Worm (Caenorhabditis elegans) whole organism, L4 larva: Measurements from ENCODE around the gene T19C3.3.

ENCODE experiments used
- F49E8.2 ChIP-seq: sonication (generic microtip); optimal IDR thresholded peaks from 2 replicates; lab custom pipeline; 2016; ENCODE audit warnings: missing compliant biosample characterization, mild to moderate bottlenecking, missing genetic modification characterization, borderline replicate concordance
- Y5F2A.4 ChIP-seq: fragments of 200-800 bp; sonication (Bioruptor generic); optimal IDR thresholded peaks from 2 replicates; lab custom pipeline; 2018; ENCODE audit warnings: mild to moderate bottlenecking, missing genetic modification characterization, missing compliant biosample characterization
- ZK337.2 ChIP-seq: fragments of 200-800 bp; sonication (Bioruptor generic); IDR thresholded peaks from 2 replicates; pipeline ENCODE4 v1.3.6; 2022; ENCODE audit warnings: missing genetic modification reagents, missing genetic modification characterization, missing compliant biosample characterization
- aha-1 ChIP-seq: fragments of 150-350 bp; peaks from one replicate; lab custom pipeline; 2014; ENCODE audit warnings: missing biosample characterization, missing genetic modification characterization
- arid-1 ChIP-seq: fragments of 200-800 bp; sonication (Bioruptor generic); conservative IDR thresholded peaks from 2 replicates; pipeline ENCODE4 v1.3.6; 2022; ENCODE audit warnings: missing genetic modification reagents, missing genetic modification characterization, missing compliant biosample characterization
- ceh-28 ChIP-seq: fragments of 150-350 bp; optimal IDR thresholded peaks from 2 replicates; lab custom pipeline; 2014; ENCODE audit warnings: missing biosample characterization, missing genetic modification reagents, missing genetic modification characterization
- ctbp-1 ChIP-seq: fragments of 200-800 bp; sonication (Bioruptor generic); IDR thresholded peaks from 2 replicates; pipeline ENCODE4 v1.3.6; 2022; ENCODE audit warnings: missing genetic modification reagents, missing genetic modification characterization, missing compliant biosample characterization
- daf-16 ChIP-seq, 3 experiments: sonication (generic microtip); optimal IDR thresholded peaks; 2 replicates each; lab custom pipeline; 2016 to 2017; ENCODE audit warnings: missing genetic modification characterization in 3 of 3, missing genetic modification reagents in 3 of 3, mild to moderate bottlenecking in 2 of 3, missing compliant biosample characterization in 2 of 3, missing biosample characterization in 1 of 3, moderate library complexity in 1 of 3
- daf-19 ChIP-seq: fragments of 200-800 bp; sonication (Bioruptor generic); conservative IDR thresholded peaks from 2 replicates; pipeline ENCODE4 v1.3.6; 2022; ENCODE audit warnings: missing genetic modification characterization, missing compliant biosample characterization
- dmd-6 ChIP-seq: fragments of 200-800 bp; sonication (Bioruptor generic); IDR thresholded peaks from 2 replicates; pipeline ENCODE4 v1.3.6; 2022; ENCODE audit warnings: missing genetic modification reagents, missing genetic modification characterization, missing compliant biosample characterization
- dve-1 ChIP-seq: sonication (generic microtip); optimal IDR thresholded peaks from 2 replicates; lab custom pipeline; 2017; ENCODE audit warnings: antibody characterized with exemption, mild to moderate bottlenecking, missing genetic modification characterization, missing compliant biosample characterization; ENCODE audit not compliant: insufficient read depth
- fos-1 ChIP-seq: fragments of 150-350 bp; optimal IDR thresholded peaks from 2 replicates; lab custom pipeline; 2014; ENCODE audit warnings: missing biosample characterization, missing genetic modification characterization
- hif-1 ChIP-seq, 2 experiments: sonication (generic microtip); optimal IDR thresholded peaks; 2 replicates each; lab custom pipeline; 2016 to 2017; ENCODE audit warnings: missing compliant biosample characterization in 2 of 2, missing genetic modification characterization in 2 of 2, missing genetic modification reagents in 2 of 2, missing genotype in 2 of 2, mild to moderate bottlenecking in 1 of 2
- hlh-11 ChIP-seq: fragments of 200-800 bp; sonication (Bioruptor generic); optimal IDR thresholded peaks from 2 replicates; lab custom pipeline; 2018; ENCODE audit warnings: mild to moderate bottlenecking, missing genetic modification characterization, missing compliant biosample characterization
- hlh-30 ChIP-seq: sonication (generic microtip); optimal IDR thresholded peaks from 2 replicates; lab custom pipeline; 2017; ENCODE audit warnings: antibody characterized with exemption, mild to moderate bottlenecking, missing genetic modification characterization, missing compliant biosample characterization; ENCODE audit not compliant: insufficient read depth
- hmg-1.1 ChIP-seq: fragments of 200-800 bp; sonication (Bioruptor generic); IDR thresholded peaks from 2 replicates; pipeline ENCODE4 v1.3.6; 2022; ENCODE audit warnings: missing genetic modification reagents, missing genetic modification characterization, missing compliant biosample characterization
- lim-7 ChIP-seq: fragments of 200-800 bp; sonication (Bioruptor generic); IDR thresholded peaks from 2 replicates; pipeline ENCODE4 v1.3.6; 2022; ENCODE audit warnings: missing genetic modification characterization, missing compliant biosample characterization
- lin-38 ChIP-seq: fragments of 200-800 bp; sonication (Bioruptor generic); IDR thresholded peaks from 2 replicates; pipeline ENCODE4 v1.3.6; 2022; ENCODE audit warnings: missing genetic modification reagents, missing genetic modification characterization, missing compliant biosample characterization
- lsy-2 ChIP-seq, 2 experiments: fragments of 150-350 bp in 1 of 2; sonication (generic microtip) in 1 of 2; optimal IDR thresholded peaks; 2 replicates each; lab custom pipeline; 2014 to 2017; ENCODE audit warnings: missing biosample characterization in 2 of 2, missing genetic modification characterization in 2 of 2
- madf-5 ChIP-seq, 2 experiments: fragments of 200-800 bp; sonication (Bioruptor generic); IDR thresholded peaks; 2 replicates each; pipeline ENCODE4 v1.3.6; 2022; ENCODE audit warnings: missing compliant biosample characterization in 2 of 2, missing genetic modification characterization in 2 of 2
- mdl-1 ChIP-seq, 2 experiments: fragments of 150-350 bp in 1 of 2; sonication (generic microtip) in 1 of 2; optimal IDR thresholded peaks; 2 replicates each; lab custom pipeline; 2014 to 2017; ENCODE audit warnings: missing biosample characterization in 2 of 2, missing genetic modification characterization in 2 of 2
- mep-1 ChIP-seq: fragments of 150-350 bp; sonication (generic microtip); optimal IDR thresholded peaks from 3 replicates; lab custom pipeline; 2014; ENCODE audit warnings: missing biosample characterization, missing genetic modification characterization
- mes-2 ChIP-seq: sonication (generic microtip); optimal IDR thresholded peaks from 2 replicates; lab custom pipeline; 2016; ENCODE audit warnings: missing genotype, mild to moderate bottlenecking, missing genetic modification characterization, missing compliant biosample characterization; ENCODE audit not compliant: poor library complexity, severe bottlenecking
- mxl-2 ChIP-seq: fragments of 200-800 bp; sonication (Bioruptor generic); conservative IDR thresholded peaks from 2 replicates; pipeline ENCODE4 v1.3.6; 2022; ENCODE audit warnings: missing genetic modification reagents, missing genetic modification characterization, missing compliant biosample characterization
- mxl-3 ChIP-seq: fragments of 200-800 bp; sonication (Bioruptor generic); optimal IDR thresholded peaks from 2 replicates; lab custom pipeline; 2018; ENCODE audit warnings: mild to moderate bottlenecking, missing genetic modification characterization, missing compliant biosample characterization
- nhr-10 ChIP-seq: fragments of 150-350 bp; optimal IDR thresholded peaks from 2 replicates; lab custom pipeline; 2014; ENCODE audit warnings: missing biosample characterization, missing genetic modification characterization
- nhr-102 ChIP-seq: sonication (generic microtip); optimal IDR thresholded peaks from 2 replicates; lab custom pipeline; 2016; ENCODE audit warnings: mild to moderate bottlenecking, missing genetic modification characterization, moderate library complexity, missing compliant biosample characterization
- nhr-11 ChIP-seq: fragments of 150-350 bp; optimal IDR thresholded peaks from 2 replicates; lab custom pipeline; 2014; ENCODE audit warnings: missing biosample characterization, missing genetic modification characterization
- nhr-111 ChIP-seq: fragments of 200-800 bp; sonication (Bioruptor generic); optimal IDR thresholded peaks from 2 replicates; lab custom pipeline; 2018; ENCODE audit warnings: mild to moderate bottlenecking, missing genetic modification characterization, missing compliant biosample characterization
- nhr-28 ChIP-seq: fragments of 150-350 bp; optimal IDR thresholded peaks from 2 replicates; lab custom pipeline; 2014; ENCODE audit warnings: missing biosample characterization, missing genetic modification characterization
- nhr-42 ChIP-seq: fragments of 200-800 bp; sonication (Bioruptor generic); IDR thresholded peaks from 2 replicates; pipeline ENCODE4 v1.3.6; 2022; ENCODE audit warnings: missing genetic modification characterization, missing compliant biosample characterization
- nhr-48 ChIP-seq: sonication (generic microtip); optimal IDR thresholded peaks from 2 replicates; lab custom pipeline; 2016; ENCODE audit warnings: mild to moderate bottlenecking, missing genetic modification characterization, missing compliant biosample characterization
- nhr-6 ChIP-seq: fragments of 150-350 bp; optimal IDR thresholded peaks from 2 replicates; lab custom pipeline; 2014; ENCODE audit warnings: missing biosample characterization, missing genetic modification characterization
- nhr-76 ChIP-seq: fragments of 150-350 bp; optimal IDR thresholded peaks from 2 replicates; lab custom pipeline; 2014; ENCODE audit warnings: missing biosample characterization, missing genetic modification characterization
- nhr-77 ChIP-seq: fragments of 150-350 bp; optimal IDR thresholded peaks from 2 replicates; lab custom pipeline; 2014; ENCODE audit warnings: missing biosample characterization, missing genetic modification characterization
- pha-4 ChIP-seq, 2 experiments: fragments of 150-350 bp in 1 of 2; fragments of 200-800 bp in 1 of 2; sonication (Bioruptor generic) in 1 of 2; IDR thresholded peaks in 1 of 2; optimal IDR thresholded peaks in 1 of 2; 2 replicates each; pipeline versions ENCODE4 v1.3.6 to Lab custom; 2014 to 2022; ENCODE audit warnings: missing genetic modification characterization in 2 of 2, missing genetic modification reagents in 2 of 2, missing biosample characterization in 1 of 2, missing compliant biosample characterization in 1 of 2
- php-3 ChIP-seq: fragments of 200-800 bp; sonication (Bioruptor generic); IDR thresholded peaks from 2 replicates; pipeline ENCODE4 v1.3.6; 2022; ENCODE audit warnings: missing genetic modification reagents, missing genetic modification characterization, missing compliant biosample characterization
- rbr-2 ChIP-seq: sonication (generic microtip); optimal IDR thresholded peaks from 2 replicates; lab custom pipeline; 2016; ENCODE audit warnings: missing genotype, missing genetic modification characterization, missing compliant biosample characterization
- set-16 ChIP-seq: fragments of 200-800 bp; sonication (Bioruptor generic); IDR thresholded peaks from 2 replicates; pipeline ENCODE4 v1.3.6; 2022; ENCODE audit warnings: missing genetic modification reagents, missing genetic modification characterization, missing compliant biosample characterization
- tra-1 ChIP-seq: fragments of 200-800 bp; sonication (Bioruptor generic); IDR thresholded peaks from 2 replicates; pipeline ENCODE4 v1.3.6; 2022; ENCODE audit warnings: missing genetic modification reagents, missing genetic modification characterization, missing compliant biosample characterization
- zfp-3 ChIP-seq: fragments of 200-800 bp; sonication (Bioruptor generic); conservative IDR thresholded peaks from 2 replicates; pipeline ENCODE4 v1.3.6; 2022; ENCODE audit warnings: missing genetic modification reagents, missing genetic modification characterization, missing compliant biosample characterization

The T19C3.3 gene

DNA sequence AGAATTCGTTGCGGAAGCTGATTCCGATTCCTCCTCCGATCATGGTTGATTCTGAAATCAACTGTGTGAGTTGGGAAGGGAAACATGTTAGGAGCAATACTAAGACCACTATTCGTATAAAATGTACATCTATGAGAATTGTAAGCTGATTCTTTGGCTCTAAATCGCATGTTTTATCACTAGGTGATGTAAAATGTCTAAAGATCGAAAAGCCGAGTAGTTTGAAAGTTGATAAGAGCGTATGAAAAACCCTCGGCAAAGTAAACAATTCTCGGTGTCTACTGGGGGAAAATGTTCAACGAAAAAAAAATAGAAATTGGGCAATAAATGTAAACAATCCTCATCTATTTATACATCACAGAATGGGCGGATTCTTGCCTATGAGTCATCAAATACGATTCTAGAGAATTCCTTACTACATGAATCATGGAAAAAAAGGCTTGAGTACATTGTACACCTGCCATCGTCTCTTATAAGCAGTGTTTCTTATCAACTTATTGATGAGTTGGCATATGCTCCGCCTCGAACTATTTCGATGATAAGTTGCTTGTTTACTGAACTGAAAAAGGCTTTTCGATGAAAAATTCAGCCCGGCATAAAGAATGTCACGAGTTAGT, 13.9 kb downstream of the T19C3.3 start, which contains the start of gene lec-6 (continued):
- TF ChIP-seq nhr-42 (GFP tag; lab: Robert Waterston, UW) (no peak), dve-1 (tag; lab: Kevin White, UChicago) (peak; percentile 96), nhr-48 (peak; percentile 90), hlh-30 (tag; lab: Kevin White, UChicago) (peak; percentile 60)
- TF ChIP-seq, all 104 proteins: peak for 31

DNA sequence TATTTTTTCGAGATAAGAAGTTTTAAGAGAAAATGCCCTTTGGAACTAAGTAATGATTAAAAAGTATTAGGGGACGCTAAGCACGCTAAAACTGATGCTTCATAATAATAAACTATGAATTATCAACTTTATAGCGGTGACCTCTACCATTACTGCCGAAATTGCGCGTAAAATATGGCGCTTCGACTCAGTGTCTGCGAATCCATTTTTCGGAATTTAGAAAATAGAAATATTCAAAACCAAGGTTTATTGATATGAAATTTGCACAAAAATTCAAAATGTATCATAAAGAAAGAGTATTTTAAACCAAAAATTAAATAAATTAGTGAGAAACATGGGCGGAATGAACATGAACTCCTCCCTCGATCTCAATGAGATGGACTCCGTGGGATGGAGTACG, 15.1 kb downstream of the T19C3.3 start:
- TF ChIP-seq mes-2 = peak; percentile 31
- TF ChIP-seq hlh-11 (tag; lab: Kevin White, UChicago) = peak; percentile 18
- TF ChIP-seq nhr-28 = no peak
- TF ChIP-seq aha-1 = peak; percentile 23
- no peak for TF ChIP-seq nhr-111 (GFP tag; lab: Kevin White, UChicago)
- TF ChIP-seq mxl-2 = no peak
- TF ChIP-seq pha-4 (GFP tag; IDR thresholded peaks at IDR 0.05; lab: Robert Waterston, UW) = 0 out of 2 replicates have a peak, but pooled peaks have one; percentile 35
- no peak for TF ChIP-seq pha-4 (tag; optimal IDR thresholded peaks at IDR 0.05; lab: Kevin White, UChicago)
- peak; percentile 70 for TF ChIP-seq dve-1 (tag; lab: Kevin White, UChicago)
- peak; percentile 1 for TF ChIP-seq nhr-10 (tag; lab: Kevin White, UChicago)
- no peak for TF ChIP-seq mdl-1 (tag; optimal IDR thresholded peaks at IDR 0.05; lab: Kevin White, UChicago)
- TF ChIP-seq nhr-77 = peak; percentile 27
- peak; percentile 23 for TF ChIP-seq nhr-102
- TF ChIP-seq zfp-3 (GFP tag; lab: Robert Waterston, UW) = 0 out of 2 replicates have a peak, but pooled peaks have one; percentile 52
- no peak for TF ChIP-seq daf-16 (GFP tag; optimal IDR thresholded peaks at IDR 0.05; lab: Kevin White, UChicago)
- peak; percentile 72 for TF ChIP-seq daf-16 (tag; optimal IDR thresholded peaks at IDR 0.05; lab: Kevin White, UChicago)

DNA sequence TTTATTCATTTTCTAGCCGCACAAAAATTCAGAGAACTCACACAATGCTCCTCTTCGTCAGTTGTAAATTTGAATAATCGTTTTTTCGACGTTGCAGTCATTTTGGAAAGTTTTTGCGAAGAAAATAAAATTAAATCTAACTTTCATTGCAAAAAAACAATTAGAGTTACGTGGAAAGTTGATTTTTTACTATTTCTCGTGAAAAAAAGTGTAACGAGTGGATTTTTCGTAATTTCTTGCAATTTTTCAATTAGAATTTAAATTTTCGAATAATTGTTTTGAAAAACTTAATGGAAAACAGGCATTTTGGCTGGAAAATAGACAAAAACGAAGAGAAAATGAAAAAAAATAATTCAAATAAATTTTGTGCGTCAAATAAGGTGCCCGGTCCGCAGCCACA, 15.7 kb downstream of the T19C3.3 start, which contains the start of gene Y55B1AR.2:
Gene Y55B1AR.2, minus strand, starts transcription at position 101 of the 400 bp plus-strand sequence.
- TF ChIP-seq fos-1 (tag; lab: Kevin White, UChicago) (no peak), arid-1 (GFP tag; lab: Robert Waterston, UW) (no peak), daf-19 (GFP tag; lab: Robert Waterston, UW) (no peak), F49E8.2 (tag; lab: Kevin White, UChicago) (no peak), lim-7 (no peak), nhr-11 (tag; lab: Kevin White, UChicago) (no peak), mes-2 (no peak), nhr-76 (tag; lab: Kevin White, UChicago) (no peak)

DNA sequence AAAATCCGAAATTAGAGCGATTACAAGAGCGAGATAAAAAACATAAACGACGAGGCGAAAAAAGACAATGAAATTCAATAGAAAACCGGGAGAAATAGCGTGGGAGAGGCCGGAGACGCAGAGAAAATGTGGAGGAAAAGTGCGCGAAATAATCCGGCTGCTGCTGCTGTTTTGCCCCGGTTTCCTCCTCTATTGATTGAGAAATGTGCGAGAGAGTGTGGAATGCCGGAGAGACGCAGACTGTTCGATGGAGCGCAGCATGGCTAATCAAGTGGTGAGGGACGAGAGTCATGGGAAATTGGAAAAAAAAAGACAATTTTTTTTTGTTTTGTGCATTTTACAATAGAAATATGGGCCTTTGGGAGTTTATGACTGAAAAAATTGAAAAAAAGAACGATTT, 16.2 kb downstream of the T19C3.3 start:
- TF ChIP-seq arid-1 (GFP tag; lab: Robert Waterston, UW) (0 out of 2 replicates have a peak, but pooled peaks have one; percentile 15), rbr-2 (tag; lab: Kevin White, UChicago) (peak; percentile 59), ceh-28 (tag; lab: Kevin White, UChicago) (peak; percentile 56), ZK337.2 (GFP tag; lab: Robert Waterston, UW) (no peak), nhr-28 (peak; percentile 42), mxl-3 (GFP tag; lab: Kevin White, UChicago) (peak; percentile 59), mdl-1 (tag; optimal IDR thresholded peaks at IDR 0.05; lab: Kevin White, UChicago) (peak; percentile 64 to 83), madf-5 (GFP tag; IDR thresholded peaks at IDR 0.05; lab: Robert Waterston, UW) (no peak), hlh-11 (tag; lab: Kevin White, UChicago) (peak; percentile 63), lin-38 (peak; percentile 27; the same call in 1 of the 2 replicates), hmg-1.1 (GFP tag; lab: Robert Waterston, UW) (peak; percentile 80), mes-2 (peak; percentile 50), Y5F2A.4 (GFP tag; lab: Kevin White, UChicago) (no peak), nhr-48 (no peak), set-16 (peak; percentile 53), nhr-6 (tag; lab: Kevin White, UChicago) (peak; percentile 31), dve-1 (tag; lab: Kevin White, UChicago) (peak; percentile 31), lsy-2 (tag; optimal IDR thresholded peaks at IDR 0.05; lab: Kevin White, UChicago) (peak in 1 of 2 experiments; percentile 6), php-3 (0 out of 2 replicates have a peak, but pooled peaks have one; percentile 16), dmd-6 (GFP tag; lab: Robert Waterston, UW) (0 out of 2 replicates have a peak, but pooled peaks have one; percentile 17), hif-1 (tag; optimal IDR thresholded peaks at IDR 0.05; lab: Kevin White, UChicago) (peak in 1 of 2 experiments; percentile 13), tra-1 (GFP tag; lab: Robert Waterston, UW) (0 out of 2 replicates have a peak, but pooled peaks have one; percentile 6), mep-1 (tag; lab: Kevin White, UChicago) (peak; percentile 61), ctbp-1 (GFP tag; lab: Robert Waterston, UW) (0 out of 2 replicates have a peak, but pooled peaks have one; percentile 8)
